Worm (Caenorhabditis elegans): Measurements from ENCODE around the gene D1014.7.

The D1014.7 gene

DNA sequence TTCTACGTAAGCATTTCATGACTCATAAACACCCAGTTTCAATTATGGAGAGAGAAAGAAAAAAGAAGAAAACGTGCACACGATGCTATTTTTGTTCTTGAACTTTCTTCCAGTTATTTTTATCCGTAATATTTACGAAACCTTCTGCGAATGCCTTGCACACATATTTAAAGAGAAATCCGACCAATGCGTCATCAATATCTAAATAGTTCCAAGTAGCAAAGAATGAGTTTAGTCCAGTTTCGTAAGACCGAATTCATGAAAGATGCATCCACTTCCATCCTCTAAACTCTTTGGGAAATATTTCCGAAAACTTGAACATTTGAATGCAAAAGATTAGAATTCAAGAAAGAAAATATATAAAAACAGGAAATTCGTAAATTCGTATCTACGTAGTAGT lies 51.1 kb downstream of the D1014.7 start:
- TF ChIP-seq hlh-4 (tag; optimal IDR thresholded peaks at IDR 0.05) (no peak), unc-86 (tag; optimal IDR thresholded peaks at IDR 0.05) (peak; percentile 63), ztf-11 (tag; optimal IDR thresholded peaks at IDR 0.05) (no peak), lir-3 (tag; optimal IDR thresholded peaks at IDR 0.05; ENCODE audit: poor library complexity) (no peak), mab-9 (GFP tag; IDR thresholded peaks at IDR 0.05) (no peak), nhr-71 (tag; optimal IDR thresholded peaks at IDR 0.05) (peak; percentile 30), dsc-1 (tag; optimal IDR thresholded peaks at IDR 0.05) (peak; percentile 27), egl-13 (tag; optimal IDR thresholded peaks at IDR 0.05) (peak; percentile 9), fkh-4 (tag; optimal IDR thresholded peaks at IDR 0.05; ENCODE audit: borderline replicate concordance) (peak; percentile 19)
